Worm (Caenorhabditis elegans): ENCODE results near the gene T09A5.14.

Gene T09A5.14

ce11 chrII:7842053-7842452 is 9.9 kb downstream of the T09A5.14 start, which contains the start of gene klp-3:
Gene klp-3, plus strand, starts transcription at chrII:7842353.
- TF ChIP-seq pha-4 (tag; optimal IDR thresholded peaks at IDR 0.05) (no peak), sem-2 (GFP tag; optimal IDR thresholded peaks at IDR 0.05) (no peak), ztf-11 (tag; optimal IDR thresholded peaks at IDR 0.05) (no peak), ces-1 (GFP tag; optimal IDR thresholded peaks at IDR 0.05) (no peak)

ce11 chrII:7845571-7846236 is 13.6 kb downstream of the T09A5.14 start, which contains the start of gene T09A5.4:
Gene T09A5.4, plus strand, starts transcription at chrII:7846186.
- no peak for TF ChIP-seq blmp-1 (tag; optimal IDR thresholded peaks at IDR 0.05)
- TF ChIP-seq lsy-2 (tag; optimal IDR thresholded peaks at IDR 0.05), result no peak
- TF ChIP-seq zip-8 (tag; optimal IDR thresholded peaks at IDR 0.05), result no peak
- TF ChIP-seq nhr-2 (tag; optimal IDR thresholded peaks at IDR 0.05), result no peak
- TF ChIP-seq elt-3 (tag; optimal IDR thresholded peaks at IDR 0.05), result no peak
- TF ChIP-seq drap-1 (GFP tag; optimal IDR thresholded peaks at IDR 0.05), result no peak
- TF ChIP-seq snpc-4 (tag; optimal IDR thresholded peaks at IDR 0.05), result no peak
- no peak for TF ChIP-seq hlh-1 (tag; optimal IDR thresholded peaks at IDR 0.05)
- no peak for TF ChIP-seq unc-39 (tag; optimal IDR thresholded peaks at IDR 0.05)
- no peak for TF ChIP-seq ces-1 (GFP tag; optimal IDR thresholded peaks at IDR 0.05)

- no peak for TF ChIP-seq snpc-4 (tag; optimal IDR thresholded peaks at IDR 0.05)
Observed at ce11 chrII:7849697-7850096, 17.5 kb downstream of the T09A5.14 start, which contains the start of gene acr-7. Gene acr-7, minus strand, starts transcription at chrII:7849797.

- TF ChIP-seq unc-62 (GFP tag; optimal IDR thresholded peaks at IDR 0.05) (peak; percentile 7), blmp-1 (tag; optimal IDR thresholded peaks at IDR 0.05) (no peak)
Observed at ce11 chrII:7850575-7850974, 18.4 kb downstream of the T09A5.14 start.

ce11 chrII:7851480-7851879 is 19.3 kb downstream of the T09A5.14 start:
- TF ChIP-seq ceh-39 (tag; optimal IDR thresholded peaks at IDR 0.05), result no peak
- no peak for TF ChIP-seq mab-5 (tag; optimal IDR thresholded peaks at IDR 0.05)
- no peak for TF ChIP-seq bed-3 (GFP tag; optimal IDR thresholded peaks at IDR 0.05)
- TF ChIP-seq unc-39 (tag; optimal IDR thresholded peaks at IDR 0.05), result no peak
- TF ChIP-seq nhr-12 (tag; optimal IDR thresholded peaks at IDR 0.05), result no peak
- TF ChIP-seq sptf-1 (tag; optimal IDR thresholded peaks at IDR 0.05), result no peak
- TF ChIP-seq cnd-1 (tag; optimal IDR thresholded peaks at IDR 0.05), result no peak
- TF ChIP-seq ham-2 (GFP tag; optimal IDR thresholded peaks at IDR 0.05), result no peak
- no peak for TF ChIP-seq sem-2 (GFP tag; optimal IDR thresholded peaks at IDR 0.05)

- TF ChIP-seq lin-32 (GFP tag; optimal IDR thresholded peaks at IDR 0.05) (no peak), nhr-12 (tag; optimal IDR thresholded peaks at IDR 0.05) (no peak), sptf-1 (tag; optimal IDR thresholded peaks at IDR 0.05) (no peak), blmp-1 (tag; optimal IDR thresholded peaks at IDR 0.05) (no peak), ztf-11 (tag; optimal IDR thresholded peaks at IDR 0.05) (no peak), ceh-83 (GFP tag; optimal IDR thresholded peaks at IDR 0.05) (no peak)
Observed at ce11 chrII:7853679-7854078, 21.5 kb downstream of the T09A5.14 start, which contains the start of gene T09A5.5. Gene T09A5.5, minus strand, starts transcription at chrII:7853779.

ce11 chrII:7854942-7855341 is 22.8 kb downstream of the T09A5.14 start, which contains the start of gene mdt-10:
Gene mdt-10, minus strand, starts transcription at chrII:7855042.
- TF ChIP-seq nhr-28 (tag; optimal IDR thresholded peaks at IDR 0.05) (no peak), unc-39 (tag; optimal IDR thresholded peaks at IDR 0.05) (no peak), ces-1 (GFP tag; optimal IDR thresholded peaks at IDR 0.05) (no peak), nhr-76 (tag; optimal IDR thresholded peaks at IDR 0.05) (no peak), tbx-8 (GFP tag; optimal IDR thresholded peaks at IDR 0.05) (no peak), nhr-2 (tag; optimal IDR thresholded peaks at IDR 0.05) (no peak), cnd-1 (tag; optimal IDR thresholded peaks at IDR 0.05) (no peak), lin-13 (tag; optimal IDR thresholded peaks at IDR 0.05) (no peak), hlh-1 (tag; optimal IDR thresholded peaks at IDR 0.05) (no peak), ztf-11 (tag; optimal IDR thresholded peaks at IDR 0.05) (no peak), blmp-1 (tag; optimal IDR thresholded peaks at IDR 0.05) (no peak), elt-3 (tag; optimal IDR thresholded peaks at IDR 0.05) (no peak), ham-2 (GFP tag; optimal IDR thresholded peaks at IDR 0.05) (no peak), bed-3 (GFP tag; optimal IDR thresholded peaks at IDR 0.05) (no peak), flh-1 (GFP tag; optimal IDR thresholded peaks at IDR 0.05) (no peak), sptf-1 (tag; optimal IDR thresholded peaks at IDR 0.05) (no peak), ceh-39 (tag; optimal IDR thresholded peaks at IDR 0.05) (no peak), nhr-12 (tag; optimal IDR thresholded peaks at IDR 0.05) (no peak), ceh-83 (GFP tag; optimal IDR thresholded peaks at IDR 0.05) (no peak), unc-120 (tag; optimal IDR thresholded peaks at IDR 0.05; ENCODE audit: poor library complexity, severe bottlenecking) (no peak)
